Worm (Caenorhabditis elegans) whole organism, dauer: ENCODE results near the gene C17B7.10.
"Not testable (repeated sequence)": the region's sequence is repeated elsewhere in the genome, so short reads cannot be mapped to it uniquely, and the experiment has no call there.

Experiments used
- unc-62 ChIP-seq: sonication (generic microtip); optimal IDR thresholded peaks from 2 replicates; lab custom pipeline; 2017; ENCODE audit warnings: missing biosample characterization, missing genetic modification reagents, missing genetic modification characterization

Gene C17B7.10

ce11 chrV:3341906-3342305, at the start of gene C17B7.10:
Gene C17B7.10 (minus strand): TSS chrV:3342006.
- TF ChIP-seq unc-62 (GFP tag; lab: Kevin White, UChicago) = no peak

DNA sequence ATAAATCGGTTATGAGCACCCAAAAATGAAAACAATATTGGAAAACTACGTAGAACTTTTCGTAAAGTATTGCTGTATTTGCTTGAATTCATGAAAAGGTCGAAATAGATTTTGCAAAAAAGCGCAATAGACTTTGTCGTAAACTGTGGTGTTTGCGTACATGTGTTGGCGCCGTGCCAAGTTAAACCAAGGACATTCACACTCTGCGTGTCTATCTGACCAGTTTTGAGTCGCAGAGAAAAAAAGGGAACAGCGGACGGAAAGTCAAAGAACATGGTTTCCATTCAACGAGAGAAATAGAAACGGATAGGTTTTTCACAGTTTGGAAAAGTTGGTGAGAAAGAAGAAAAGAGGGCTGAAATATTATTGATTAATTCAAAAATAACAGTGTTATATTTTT, 49.2 kb upstream of the C17B7.10 start:
- no peak for TF ChIP-seq unc-62 (GFP tag; lab: Kevin White, UChicago)

DNA sequence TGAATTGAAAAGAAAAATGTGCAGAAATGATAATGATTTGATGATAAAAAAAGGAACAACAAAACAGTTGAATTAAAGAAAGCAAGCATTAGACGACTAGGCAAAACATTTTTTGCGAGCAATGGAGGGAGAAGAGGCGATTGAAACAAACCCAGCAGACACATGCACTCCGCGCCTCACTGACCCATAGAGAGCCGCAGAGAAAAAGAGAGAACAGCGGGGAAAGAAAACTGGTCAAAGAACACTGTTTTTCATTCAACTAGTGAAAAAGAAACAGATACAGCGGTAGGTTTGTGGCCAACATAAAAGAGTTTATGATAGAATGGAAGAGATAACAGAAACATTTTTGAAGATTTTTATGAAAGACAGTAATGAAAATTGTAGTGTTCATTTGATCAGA, 46.5 kb upstream of the C17B7.10 start:
- no peak for TF ChIP-seq unc-62 (GFP tag; lab: Kevin White, UChicago)

DNA sequence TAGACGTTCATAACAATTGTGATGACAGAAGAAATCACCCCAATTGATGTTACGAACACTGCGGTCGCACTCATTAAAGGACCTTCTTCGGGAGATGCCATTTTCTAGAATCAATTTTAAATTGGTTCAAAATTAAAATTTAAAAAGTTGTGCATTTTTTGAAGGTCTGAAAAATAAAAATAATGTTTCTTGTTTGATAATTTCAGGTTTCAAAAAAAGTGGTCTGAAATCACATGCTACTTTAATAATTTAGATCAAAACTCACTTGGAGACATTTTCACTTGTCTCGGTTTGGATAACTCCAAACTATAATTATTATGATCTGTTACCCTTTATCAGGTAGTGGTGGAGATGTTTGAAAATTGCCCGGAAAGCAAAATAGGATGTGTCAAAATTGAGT, 35.2 kb upstream of the C17B7.10 start, which contains the start of gene srbc-2:
srbc-2 (minus strand) TSS at position 101 of the 400 bp plus-strand sequence.
- no peak for TF ChIP-seq unc-62 (GFP tag; lab: Kevin White, UChicago)

- no peak for TF ChIP-seq unc-62 (GFP tag; lab: Kevin White, UChicago)
Observed at ce11 chrV:3372673-3373072, 30.9 kb upstream of the C17B7.10 start, which contains the start of gene srx-121. Gene srx-121 (minus strand): TSS chrV:3372773.

ce11 chrV:3367773-3368172, 26.0 kb upstream of the C17B7.10 start, which contains the start of gene C04E12.2:
Gene C04E12.2 (plus strand): TSS chrV:3368073.
- not testable (repeated sequence) for TF ChIP-seq unc-62 (GFP tag; lab: Kevin White, UChicago)

DNA sequence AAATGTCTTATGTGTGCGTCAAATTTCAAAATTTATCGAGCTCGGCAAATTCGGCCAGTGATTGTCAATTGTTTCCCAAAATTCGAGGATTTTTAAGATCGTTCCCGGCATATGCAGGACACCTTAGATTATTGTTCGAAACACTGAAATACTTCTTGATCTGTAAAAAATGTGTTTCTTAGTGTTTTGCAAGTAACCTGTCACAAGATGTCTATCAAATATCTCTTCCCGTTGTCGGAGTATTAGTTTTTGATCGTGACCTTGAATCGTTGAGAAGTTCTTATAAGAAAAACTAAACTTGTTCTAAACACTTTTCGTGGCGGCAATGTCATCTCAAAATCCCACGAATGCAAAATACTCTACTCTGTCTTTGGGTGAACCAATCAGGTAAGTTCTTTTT, 20.7 kb upstream of the C17B7.10 start, which contains the start of gene C04E12.4:
C04E12.4 (plus strand) TSS at position 301 of the 400 bp plus-strand sequence.
- TF ChIP-seq unc-62 (GFP tag; lab: Kevin White, UChicago) = no peak

DNA sequence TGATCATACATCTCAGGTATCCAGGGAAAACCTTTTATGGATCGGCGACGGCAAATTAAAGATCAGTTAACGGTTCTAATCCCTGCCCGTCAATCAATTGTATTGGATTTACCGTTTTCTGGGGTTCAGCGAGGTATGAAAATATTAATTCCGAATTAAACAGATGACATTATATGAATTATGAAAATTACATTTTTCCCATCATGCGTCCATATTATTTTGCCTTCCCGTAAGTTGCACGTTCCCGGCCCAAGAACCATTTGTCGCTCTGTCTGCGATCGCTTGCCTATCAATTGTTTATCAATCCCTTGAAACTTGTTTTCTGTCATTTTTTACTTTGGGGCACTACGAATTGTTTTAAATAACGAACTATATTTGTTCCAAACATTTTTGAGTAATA, 19.8 kb upstream of the C17B7.10 start:
- no peak for TF ChIP-seq unc-62 (GFP tag; lab: Kevin White, UChicago)

DNA sequence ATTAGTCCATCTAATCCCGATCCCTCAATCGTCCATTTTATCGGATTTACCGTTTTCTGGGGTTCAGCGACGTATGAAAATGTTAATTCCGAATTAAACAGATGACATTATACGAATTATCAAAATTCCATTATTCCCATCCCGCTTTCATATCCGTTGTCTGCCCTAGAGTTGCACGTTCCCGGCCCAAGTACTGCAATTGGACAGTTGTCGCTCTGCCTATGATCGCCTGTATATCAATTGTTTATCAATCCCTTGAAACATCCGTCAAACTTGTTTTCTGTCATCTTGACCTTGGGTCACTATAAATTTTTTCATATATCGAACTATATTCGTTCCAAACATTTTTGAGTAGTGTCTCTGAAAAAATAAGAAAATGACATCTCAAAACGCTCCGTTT, 16.5 kb upstream of the C17B7.10 start, which contains the start of gene C04E12.5:
C04E12.5 (plus strand) TSS at position 301 of the 400 bp plus-strand sequence.
- no peak for TF ChIP-seq unc-62 (GFP tag; lab: Kevin White, UChicago)

- TF ChIP-seq unc-62 (GFP tag; lab: Kevin White, UChicago) = no peak
Observed at ce11 chrV:3357106-3357505, 15.3 kb upstream of the C17B7.10 start, which contains the start of gene scrm-3. Gene scrm-3 (minus strand): TSS chrV:3357206.

DNA sequence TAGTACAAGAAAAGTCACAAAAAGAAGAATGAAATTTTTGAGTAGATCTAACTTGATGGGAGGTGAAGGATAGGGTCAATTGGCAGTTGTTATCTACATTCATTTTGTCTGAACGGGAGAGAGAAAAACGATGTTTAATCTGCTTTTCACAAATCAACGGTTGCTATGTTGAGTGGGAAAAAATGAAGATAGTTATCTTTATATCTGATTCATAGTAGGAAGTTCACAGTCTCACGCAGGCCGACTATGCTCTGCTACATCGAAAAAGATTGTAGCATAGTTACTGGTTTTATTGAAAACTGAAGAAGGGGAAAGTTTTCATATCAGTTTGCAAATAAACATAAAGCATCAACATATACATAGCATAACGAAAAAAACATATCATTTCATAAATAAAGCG, 13.7 kb upstream of the C17B7.10 start:
- TF ChIP-seq unc-62 (GFP tag; lab: Kevin White, UChicago) = no peak

DNA sequence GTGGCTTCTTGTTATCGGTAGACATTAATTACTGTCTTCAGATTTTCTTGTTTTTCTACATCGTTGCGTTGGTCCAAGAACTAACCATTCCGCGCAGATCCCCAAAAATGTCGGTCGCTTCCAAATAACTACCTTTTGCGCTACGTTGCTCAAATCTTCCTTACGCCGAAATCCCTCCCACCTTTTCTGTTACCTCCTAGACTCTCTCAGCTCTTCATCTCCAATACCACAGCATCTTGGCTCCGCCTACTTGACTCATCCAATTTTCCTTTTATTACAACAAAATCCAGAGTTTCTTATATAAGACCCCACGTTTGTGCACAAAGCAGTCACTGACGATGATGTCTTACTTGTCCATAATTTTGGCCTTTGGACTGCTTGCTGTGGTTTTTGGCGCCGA, 11.1 kb upstream of the C17B7.10 start, which contains the start of gene C17B7.12:
C17B7.12 (plus strand) TSS at position 301 of the 400 bp plus-strand sequence.
- TF ChIP-seq unc-62 (GFP tag; lab: Kevin White, UChicago) = no peak

ce11 chrV:3351266-3351665, 9.5 kb upstream of the C17B7.10 start, which contains the start of gene str-63:
Gene str-63 (plus strand): TSS chrV:3351566.
- no peak for TF ChIP-seq unc-62 (GFP tag; lab: Kevin White, UChicago)

DNA sequence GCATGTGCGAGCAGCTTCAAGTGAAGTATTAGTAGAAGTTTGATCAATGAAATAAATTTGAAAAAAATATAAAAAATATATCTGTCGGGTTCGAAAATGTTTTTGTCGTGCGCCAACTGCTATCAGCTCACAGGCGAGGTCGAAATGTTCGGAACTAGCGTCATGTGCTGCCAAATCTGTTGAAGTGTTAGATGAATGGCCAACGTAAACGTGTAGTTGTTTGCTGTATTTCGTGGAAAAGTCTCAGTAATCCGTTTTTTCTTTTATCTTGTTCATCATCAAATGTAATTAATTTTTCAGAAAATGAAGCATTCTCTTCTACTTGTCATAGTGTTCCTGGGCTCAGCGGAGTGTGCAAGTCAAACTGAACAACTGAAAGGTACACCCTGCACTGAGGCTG, 8.1 kb upstream of the C17B7.10 start, which contains the start of gene C17B7.15:
C17B7.15 (plus strand) TSS at position 301 of the 400 bp plus-strand sequence.
- no peak for TF ChIP-seq unc-62 (GFP tag; lab: Kevin White, UChicago)

- TF ChIP-seq unc-62 (GFP tag; lab: Kevin White, UChicago) = no peak
Observed at ce11 chrV:3347486-3347885, 5.7 kb upstream of the C17B7.10 start.

DNA sequence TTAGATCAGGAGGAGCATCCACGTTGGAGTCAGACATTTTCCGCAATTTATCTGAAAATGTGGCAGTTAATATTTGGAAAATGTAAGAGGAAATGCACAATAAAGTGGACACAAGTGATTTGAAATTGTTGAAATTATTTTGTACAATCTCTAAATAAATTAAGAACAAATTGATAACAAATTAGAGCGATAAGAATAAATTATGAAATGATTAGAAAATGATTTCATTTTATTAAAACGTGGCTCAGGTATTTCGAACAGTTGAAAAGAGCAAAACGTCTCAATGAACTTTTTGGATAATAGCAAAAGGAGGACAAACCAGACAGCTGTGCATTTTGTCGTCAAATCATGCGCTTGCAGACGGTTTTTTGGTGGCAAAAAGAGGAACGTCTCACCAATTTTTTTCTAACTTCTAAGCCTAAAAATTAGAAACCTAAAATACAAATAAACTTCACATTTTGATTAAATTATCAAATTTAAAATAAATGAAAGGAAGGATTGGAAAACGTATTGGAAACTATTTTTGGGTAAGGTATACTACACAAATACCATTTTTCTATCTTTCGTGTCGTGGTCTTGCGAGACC, 4.7 kb upstream of the C17B7.10 start, which contains the start of gene fbxa-65:
fbxa-65 (minus strand) TSS at position 51 of the 586 bp plus-strand sequence.
- TF ChIP-seq unc-62 (GFP tag; lab: Kevin White, UChicago) = no peak

DNA sequence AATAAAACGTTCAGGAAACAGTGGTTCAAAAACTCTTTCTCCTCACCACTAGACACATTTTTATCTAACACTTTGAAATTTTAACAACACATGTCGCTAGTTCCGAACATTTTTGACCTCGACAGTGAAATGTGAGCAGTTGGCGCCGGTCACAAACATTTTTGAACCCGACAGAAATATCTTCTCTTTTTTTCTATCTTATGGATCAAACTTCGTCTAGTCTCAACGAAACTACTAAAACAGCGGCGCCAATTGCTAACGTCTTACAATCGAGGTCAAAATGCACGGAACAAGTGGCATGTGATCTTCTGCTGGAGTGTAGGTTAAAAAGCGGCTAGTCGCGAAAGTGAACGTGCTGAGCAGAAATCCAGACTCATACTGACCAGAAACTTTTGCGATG, 2.2 kb upstream of the C17B7.10 start:
- no peak for TF ChIP-seq unc-62 (GFP tag; lab: Kevin White, UChicago)
